Fruit fly (Drosophila melanogaster) whole organism, embryonic: ENCODE results near the gene Cdk1.

Experiments used
- Abd-B ChIP-seq: fragments of 200-800 bp; sonication (Bioruptor generic); optimal IDR thresholded peaks from 2 replicates; lab custom pipeline; 2018; ENCODE audit warnings: missing biosample characterization, mild to moderate bottlenecking, missing genetic modification characterization, moderate library complexity
- Ada2b ChIP-seq: fragments of 200-800 bp; sonication (Bioruptor generic); IDR thresholded peaks from 2 replicates; pipeline ENCODE4 v1.3.6; 2022; ENCODE audit warnings: missing biosample characterization, missing genetic modification characterization
- CG10209 ChIP-seq: fragments of 200-800 bp; sonication (Bioruptor generic); optimal IDR thresholded peaks from 3 replicates; lab custom pipeline; 2017; ENCODE audit warnings: missing biosample characterization, mild to moderate bottlenecking, missing genetic modification characterization, missing genetic modification reagents
- CG10979 ChIP-seq: fragments of 200-800 bp; sonication (Bioruptor generic); optimal IDR thresholded peaks from 2 replicates; lab custom pipeline; 2018; ENCODE audit warnings: missing biosample characterization, mild to moderate bottlenecking, missing genetic modification characterization, moderate library complexity
- CG11695 ChIP-seq: fragments of 200-800 bp; sonication (Bioruptor generic); IDR thresholded peaks from 3 replicates; pipeline ENCODE4 v1.3.6; 2022; ENCODE audit warnings: missing biosample characterization, missing genetic modification characterization
- CG11696 ChIP-seq: fragments of 200-800 bp; sonication (Bioruptor generic); IDR thresholded peaks from 2 replicates; pipeline ENCODE4 v1.3.6; 2022; ENCODE audit warnings: missing biosample characterization, missing genetic modification characterization
- CG11723 ChIP-seq: fragments of 200-800 bp; sonication (Bioruptor generic); optimal IDR thresholded peaks from 2 replicates; lab custom pipeline; 2017; ENCODE audit warnings: missing biosample characterization, mild to moderate bottlenecking, missing genetic modification characterization
- CG14014 ChIP-seq: fragments of 200-800 bp; sonication (Bioruptor generic); IDR thresholded peaks from 2 replicates; pipeline ENCODE4 v1.3.6; 2022; ENCODE audit warnings: missing biosample characterization, missing genetic modification characterization
- CG14050 ChIP-seq: fragments of 200-800 bp; sonication (Bioruptor generic); IDR thresholded peaks from 3 replicates; pipeline ENCODE4 v1.3.6; 2022; ENCODE audit warnings: missing biosample characterization, missing genetic modification characterization
- CG15073 ChIP-seq: fragments of 200-800 bp; sonication (Bioruptor generic); optimal IDR thresholded peaks from 2 replicates; lab custom pipeline; 2016; ENCODE audit warnings: missing biosample characterization, missing genetic modification characterization
- CG15479 ChIP-seq: fragments of 200-800 bp; sonication (Bioruptor generic); optimal IDR thresholded peaks from 3 replicates; lab custom pipeline; 2019; ENCODE audit warnings: missing biosample characterization, mild to moderate bottlenecking, missing genetic modification characterization, moderate library complexity
- CG1602 ChIP-seq: fragments of 200-800 bp; sonication (Bioruptor generic); optimal IDR thresholded peaks from 3 replicates; lab custom pipeline; 2016; ENCODE audit warnings: missing biosample characterization, missing genetic modification characterization
- CG18262 ChIP-seq: fragments of 200-800 bp; optimal IDR thresholded peaks from 3 replicates; lab custom pipeline; 2019; ENCODE audit warnings: missing biosample characterization, mild to moderate bottlenecking, missing genetic modification characterization, moderate library complexity
- CG18476 ChIP-seq: fragments of 200-800 bp; sonication (Bioruptor generic); optimal IDR thresholded peaks from 2 replicates; lab custom pipeline; 2016; ENCODE audit warnings: missing biosample characterization, mild to moderate bottlenecking, missing genetic modification characterization
- CG18599 ChIP-seq: fragments of 200-800 bp; sonication (Bioruptor generic); optimal IDR thresholded peaks from 3 replicates; lab custom pipeline; 2017; ENCODE audit warnings: missing biosample characterization, missing genetic modification characterization, mild to moderate bottlenecking, moderate library complexity, missing genetic modification reagents
- CG2116 ChIP-seq: fragments of 200-800 bp; sonication (Bioruptor generic); optimal IDR thresholded peaks from 3 replicates; lab custom pipeline; 2018; ENCODE audit warnings: missing biosample characterization, mild to moderate bottlenecking, missing genetic modification characterization
- CG31224 ChIP-seq: fragments of 200-800 bp; sonication (Bioruptor generic); IDR thresholded peaks from 2 replicates; pipeline ENCODE4 v1.3.6; 2022; ENCODE audit warnings: missing biosample characterization, missing genetic modification characterization
- CG32532 ChIP-seq: fragments of 200-800 bp; sonication (Bioruptor generic); IDR thresholded peaks from 2 replicates; pipeline ENCODE4 v1.3.6; 2022; ENCODE audit warnings: missing biosample characterization, missing genetic modification characterization
- CG34422 ChIP-seq: fragments of 200-800 bp; sonication (Bioruptor generic); IDR thresholded peaks from 3 replicates; pipeline ENCODE4 v1.3.6; 2022; ENCODE audit warnings: missing biosample characterization, missing genetic modification characterization
- CG3726 ChIP-seq: fragments of 200-800 bp; sonication (Bioruptor generic); IDR thresholded peaks from 3 replicates; pipeline ENCODE4, ENCODE4 v1.3.6; 2022; ENCODE audit warnings: missing biosample characterization, missing genetic modification characterization
- CG4854 ChIP-seq: fragments of 200-800 bp; sonication (Bioruptor generic); optimal IDR thresholded peaks from 2 replicates; lab custom pipeline; 2016; ENCODE audit warnings: missing biosample characterization, missing genetic modification characterization, inconsistent platforms
- CG6272 ChIP-seq: fragments of 200-800 bp; sonication (Bioruptor generic); IDR thresholded peaks from 2 replicates; pipeline ENCODE4 v1.3.6; 2022; ENCODE audit warnings: missing biosample characterization, missing genetic modification characterization
- CG9215 ChIP-seq: fragments of 200-800 bp; sonication (Bioruptor generic); IDR thresholded peaks from 2 replicates; pipeline ENCODE4 v1.3.6; 2022; ENCODE audit warnings: missing biosample characterization, missing genetic modification characterization
- CrebB ChIP-seq: fragments of 200-800 bp; sonication (Bioruptor generic); optimal IDR thresholded peaks from 3 replicates; lab custom pipeline; 2018; ENCODE audit warnings: missing biosample characterization, mild to moderate bottlenecking, missing genetic modification characterization
- E2f2 ChIP-seq: fragments of 200-800 bp; sonication (Bioruptor generic); IDR thresholded peaks from 2 replicates; pipeline ENCODE4 v1.3.6; 2022; ENCODE audit warnings: missing biosample characterization, missing genetic modification characterization
- Ets65A ChIP-seq: fragments of 200-800 bp; sonication (Bioruptor generic); peaks from one replicate; lab custom pipeline; 2016; ENCODE audit warnings: missing biosample characterization, missing genetic modification characterization
- HLH54F ChIP-seq: fragments of 200-800 bp; sonication (Bioruptor generic); optimal IDR thresholded peaks from 3 replicates; lab custom pipeline; 2016; ENCODE audit warnings: missing biosample characterization, missing genetic modification characterization
- MESR4 ChIP-seq: fragments of 200-800 bp; sonication (Bioruptor generic); optimal IDR thresholded peaks from 2 replicates; lab custom pipeline; 2018; ENCODE audit warnings: missing biosample characterization, mild to moderate bottlenecking, missing genetic modification characterization, moderate library complexity
- PHDP ChIP-seq: fragments of 200-800 bp; sonication (Bioruptor generic); optimal IDR thresholded peaks from 3 replicates; lab custom pipeline; 2018; ENCODE audit warnings: missing biosample characterization, mild to moderate bottlenecking, missing genetic modification characterization, moderate library complexity
- Sox100B ChIP-seq: fragments of 200-800 bp; sonication (Bioruptor generic); optimal IDR thresholded peaks from 3 replicates; lab custom pipeline; 2018; ENCODE audit warnings: missing biosample characterization, mild to moderate bottlenecking, missing genetic modification characterization
- Spps ChIP-seq: fragments of 200-800 bp; sonication (Bioruptor generic); optimal IDR thresholded peaks from 2 replicates; lab custom pipeline; 2018; ENCODE audit warnings: missing biosample characterization, mild to moderate bottlenecking, missing genetic modification characterization
- Trl ChIP-seq, 3 experiments: fragments of >200 bp in 2 of 3; fragments of 200-800 bp in 1 of 3; sonication (Bioruptor generic) in 1 of 3; optimal IDR thresholded peaks; 2 replicates in 1 of 3; 3 replicates in 2 of 3; lab custom pipeline; 2016 to 2017; ENCODE audit warnings: missing biosample characterization in 1 of 3, missing genetic modification characterization in 1 of 3
- ara ChIP-seq: fragments of 200-800 bp; sonication (Bioruptor generic); IDR thresholded peaks from 2 replicates; pipeline ENCODE4 v1.3.6; 2022; ENCODE audit warnings: missing biosample characterization, missing genetic modification characterization
- bbx ChIP-seq: fragments of 200-800 bp; sonication (Bioruptor generic); IDR thresholded peaks from 2 replicates; pipeline ENCODE4 v1.3.6; 2022; ENCODE audit warnings: missing biosample characterization, missing genetic modification characterization; ENCODE audit not compliant: partially characterized antibody
- crc ChIP-seq: fragments of 200-800 bp; sonication (Bioruptor generic); optimal IDR thresholded peaks from 2 replicates; lab custom pipeline; 2016; ENCODE audit warnings: missing biosample characterization, missing genetic modification characterization
- fd102C ChIP-seq: fragments of 200-800 bp; sonication (Bioruptor generic); optimal IDR thresholded peaks from 2 replicates; lab custom pipeline; 2018; ENCODE audit warnings: missing biosample characterization, mild to moderate bottlenecking, missing genetic modification characterization, moderate library complexity
- ham ChIP-seq: fragments of 200-800 bp; sonication (Bioruptor generic); IDR thresholded peaks from 2 replicates; pipeline ENCODE4 v1.3.6; 2022; ENCODE audit warnings: missing biosample characterization, missing genetic modification characterization
- hkb ChIP-seq, 2 experiments: fragments of 200-800 bp in 1 of 2; fragments of >200 bp in 1 of 2; sonication (Bioruptor generic) in 1 of 2; IDR thresholded peaks in 1 of 2; optimal IDR thresholded peaks in 1 of 2; 2 replicates each; pipeline versions ENCODE4 v1.3.6 to Lab custom; 2017 to 2022; ENCODE audit warnings: missing biosample characterization in 1 of 2, missing genetic modification characterization in 1 of 2
- kay ChIP-seq: fragments of 200-800 bp; sonication (Bioruptor generic); optimal IDR thresholded peaks from 2 replicates; lab custom pipeline; 2016; ENCODE audit warnings: missing biosample characterization, missing genetic modification characterization
- klu ChIP-seq: fragments of 200-800 bp; sonication (Bioruptor generic); IDR thresholded peaks from 2 replicates; pipeline ENCODE4 v1.3.6; 2022; ENCODE audit warnings: missing biosample characterization, missing genetic modification characterization
- lab ChIP-seq: fragments of 200-800 bp; sonication (Bioruptor generic); optimal IDR thresholded peaks from 3 replicates; lab custom pipeline; 2017; ENCODE audit warnings: missing biosample characterization, missing genetic modification characterization, mild to moderate bottlenecking, moderate library complexity, missing genetic modification reagents
- lola ChIP-seq, 3 experiments: fragments of >200 bp in 2 of 3; fragments of 200-800 bp in 1 of 3; sonication (Bioruptor generic) in 1 of 3; optimal IDR thresholded peaks; 2 replicates each; lab custom pipeline; 2017 to 2019; ENCODE audit warnings: missing biosample characterization in 3 of 3, missing genetic modification characterization in 3 of 3, mild to moderate bottlenecking in 1 of 3, moderate library complexity in 1 of 3
- lov ChIP-seq, 2 experiments: fragments of 200-800 bp in 1 of 2; fragments of >200 bp in 1 of 2; sonication (Bioruptor generic) in 1 of 2; IDR thresholded peaks in 1 of 2; optimal IDR thresholded peaks in 1 of 2; 2 replicates in 1 of 2; 3 replicates in 1 of 2; pipeline versions ENCODE4 v1.3.6 to Lab custom; 2017 to 2022; ENCODE audit warnings: missing biosample characterization in 1 of 2, missing genetic modification characterization in 1 of 2
- row ChIP-seq: fragments of 200-800 bp; sonication (Bioruptor generic); IDR thresholded peaks from 3 replicates; pipeline ENCODE4 v1.3.6; 2022; ENCODE audit warnings: missing biosample characterization, missing genetic modification characterization
- ttk ChIP-seq: fragments of 200-800 bp; sonication (Bioruptor generic); IDR thresholded peaks from 2 replicates; pipeline ENCODE4 v2.1.2; 2022; ENCODE audit warnings: missing biosample characterization, missing genetic modification characterization
- unpg ChIP-seq: fragments of 200-800 bp; sonication (Bioruptor generic); optimal IDR thresholded peaks from 3 replicates; lab custom pipeline; 2018; ENCODE audit warnings: missing biosample characterization, mild to moderate bottlenecking, missing genetic modification characterization, moderate library complexity
- zfh2 ChIP-seq: fragments of 200-800 bp; sonication (Bioruptor generic); optimal IDR thresholded peaks from 2 replicates; lab custom pipeline; 2016; ENCODE audit warnings: missing biosample characterization, missing genetic modification characterization

The Cdk1 gene

DNA sequence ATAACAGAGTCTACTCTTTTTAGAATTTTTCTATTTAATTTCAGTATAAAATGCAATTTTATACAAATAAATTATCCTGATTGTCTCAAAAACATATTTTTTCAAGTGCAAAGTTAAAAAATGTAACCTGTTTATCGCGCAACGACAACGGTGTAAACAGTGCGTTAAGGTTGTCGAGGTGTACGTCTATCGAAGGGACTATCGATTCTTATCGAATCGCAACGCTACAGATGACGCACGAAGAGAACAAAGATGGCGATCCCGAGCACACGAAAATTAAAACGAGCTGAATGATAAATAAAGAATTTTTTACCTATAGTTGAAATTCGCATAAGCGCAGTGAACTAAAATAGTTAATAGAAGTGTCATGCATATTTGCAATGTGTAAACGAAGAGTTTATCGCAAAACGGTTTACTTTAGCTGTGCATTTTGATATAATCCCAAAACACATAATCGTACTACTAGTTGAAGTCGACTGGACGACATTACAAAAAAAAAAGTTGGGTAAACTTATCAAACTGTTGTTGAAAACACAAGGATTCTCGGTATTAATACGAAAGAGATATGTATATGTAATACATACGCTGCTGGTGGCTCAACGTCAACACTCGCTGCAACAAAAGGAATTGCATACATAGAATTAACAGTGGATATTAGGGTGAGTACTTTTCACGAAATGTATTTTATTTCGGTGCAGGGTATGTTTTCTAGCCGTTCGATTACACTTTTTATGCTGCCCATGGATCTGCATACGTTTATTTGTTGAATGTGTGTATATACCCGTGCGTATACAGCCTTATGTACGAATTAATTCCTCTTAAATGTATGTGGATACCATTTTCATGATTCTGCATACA lies 2.0 kb upstream of the Cdk1 start, which contains the start of gene da (continued):
- TF ChIP-seq Spps (tag; lab: Kevin White, UChicago) (peak; percentile 23), klu (GFP tag; lab: Robert Waterston, UW) (no peak), CG4854 (GFP tag; lab: Kevin White, UChicago) (peak; percentile 8), ara (no peak), crc (GFP tag; lab: Kevin White, UChicago) (peak; percentile 34), unpg (GFP tag; lab: Kevin White, UChicago) (peak; percentile 52), kay (GFP tag; lab: Kevin White, UChicago) (peak; percentile 95), CG34422 (GFP tag; lab: Robert Waterston, UW) (peak; percentile 57; the same call in 2 of the 3 replicates), Sox100B (GFP tag; lab: Kevin White, UChicago) (peak; percentile 51), CG11723 (GFP tag; lab: Kevin White, UChicago) (peak; percentile 77), CG11695 (GFP tag; lab: Robert Waterston, UW) (0 out of 3 replicates have a peak, but pooled peaks have one; percentile 38), CG18476 (GFP tag; lab: Kevin White, UChicago) (peak; percentile 44), lola (GFP tag; optimal IDR thresholded peaks at IDR 0.05; lab: Kevin White, UChicago) (peak in 2 of 3 experiments; percentile 42 to 92), CrebB (tag; lab: Kevin White, UChicago) (peak; percentile 43), fd102C (GFP tag; lab: Kevin White, UChicago) (no peak), CG15479 (GFP tag; lab: Kevin White, UChicago) (peak; percentile 81), Ets65A (peak; percentile 78), CG14014 (GFP tag; lab: Robert Waterston, UW) (peak; percentile 64; the same call in 1 of the 2 replicates), lab (GFP tag; lab: Kevin White, UChicago) (no peak), CG10209 (GFP tag; lab: Kevin White, UChicago) (peak; percentile 52), Abd-B (no peak), CG31224 (GFP tag; lab: Robert Waterston, UW) (peak; percentile 40; the same call in 1 of the 2 replicates), bbx (GFP tag; lab: Robert Waterston, UW) (peak; percentile 60), CG32532 (GFP tag; lab: Robert Waterston, UW) (peak; percentile 66), CG15073 (GFP tag; lab: Kevin White, UChicago) (no peak), HLH54F (GFP tag; lab: Kevin White, UChicago) (peak; percentile 65), zfh2 (peak; percentile 69), ham (GFP tag; lab: Robert Waterston, UW) (no peak), CG10979 (tag; lab: Kevin White, UChicago) (peak; percentile 35), CG1602 (GFP tag; lab: Kevin White, UChicago) (peak; percentile 36), CG9215 (no peak), E2f2 (GFP tag; lab: Robert Waterston, UW) (peak; percentile 47; the same call in 1 of the 2 replicates), CG11696 (no peak), PHDP (tag; lab: Kevin White, UChicago) (peak; percentile 68), Ada2b (GFP tag; lab: Robert Waterston, UW) (peak; percentile 61), hkb (optimal IDR thresholded peaks at IDR 0.05; lab: Kevin White, UChicago) (no peak), hkb (GFP tag; IDR thresholded peaks at IDR 0.05; lab: Robert Waterston, UW) (peak; percentile 54), CG14050 (no peak), CG2116 (peak; percentile 99), CG18262 (tag; lab: Kevin White, UChicago) (peak; percentile 58), CG18599 (GFP tag; lab: Kevin White, UChicago) (peak; percentile 45), lov (optimal IDR thresholded peaks at IDR 0.05; lab: Kevin White, UChicago) (no peak), lov (GFP tag; IDR thresholded peaks at IDR 0.05; lab: Robert Waterston, UW) (peak; percentile 64; the same call in 1 of the 3 replicates), CG3726 (GFP tag; lab: Robert Waterston, UW) (no peak), ttk (GFP tag; lab: Robert Waterston, UW) (0 out of 2 replicates have a peak, but pooled peaks have one; percentile 19), Trl (optimal IDR thresholded peaks at IDR 0.05; lab: Kevin White, UChicago) (no peak), Trl (GFP tag; optimal IDR thresholded peaks at IDR 0.05; lab: Kevin White, UChicago) (peak; percentile 47), MESR4 (GFP tag; lab: Kevin White, UChicago) (peak; percentile 91), row (GFP tag; lab: Robert Waterston, UW) (peak; percentile 85), CG6272 (peak; percentile 50; the same call in 1 of the 2 replicates)
